Fruit fly (Drosophila melanogaster) whole organism, wandering third instar larva: Measurements from ENCODE around the gene CG42571.

Experiments
- Abd-B ChIP-seq: fragments of >200 bp; optimal IDR thresholded peaks from 2 replicates; lab custom pipeline; 2017; ENCODE audit warnings: missing biosample characterization, missing genetic modification characterization
- CG32264 ChIP-seq: fragments of 200-800 bp; sonication (Bioruptor generic); optimal IDR thresholded peaks from 2 replicates; lab custom pipeline; 2016; ENCODE audit warnings: missing biosample characterization, missing genetic modification characterization
- CrebA ChIP-seq: fragments of 200-800 bp; sonication (Bioruptor generic); optimal IDR thresholded peaks from 2 replicates; lab custom pipeline; 2016; ENCODE audit warnings: missing biosample characterization, mild to moderate bottlenecking, missing genetic modification characterization, borderline replicate concordance
- Dif ChIP-seq: fragments of 200-275, 200-300 bp; sonication (Bioruptor generic); optimal IDR thresholded peaks from 2 replicates; lab custom pipeline; 2018; ENCODE audit warnings: missing biosample characterization, missing genetic modification characterization; ENCODE audit not compliant: partially characterized antibody
- GATAd ChIP-seq: sonication (Bioruptor generic); optimal IDR thresholded peaks from 2 replicates; lab custom pipeline; 2016; ENCODE audit warnings: missing biosample characterization, missing genetic modification characterization
- HLH106 ChIP-seq: fragments of 200-800 bp; optimal IDR thresholded peaks from 3 replicates; lab custom pipeline; 2019; ENCODE audit warnings: missing biosample characterization, mild to moderate bottlenecking, missing genetic modification characterization, moderate library complexity
- Hnf4 ChIP-seq: fragments of 200-800 bp; sonication (Bioruptor generic); optimal IDR thresholded peaks from 2 replicates; lab custom pipeline; 2016; ENCODE audit warnings: missing biosample characterization, mild to moderate bottlenecking, missing genetic modification characterization
- Hr78 ChIP-seq: fragments of >200 bp; optimal IDR thresholded peaks from 2 replicates; lab custom pipeline; 2017; ENCODE audit warnings: missing biosample characterization, missing genetic modification characterization
- Mio ChIP-seq: sonication (Bioruptor generic); optimal IDR thresholded peaks from 2 replicates; lab custom pipeline; 2016; ENCODE audit warnings: missing biosample characterization, missing genetic modification characterization
- Myc ChIP-seq: fragments of >200 bp; optimal IDR thresholded peaks from 2 replicates; lab custom pipeline; 2017
- N ChIP-seq: fragments of >200 bp; optimal IDR thresholded peaks from 2 replicates; lab custom pipeline; 2018; ENCODE audit warnings: missing biosample characterization, missing external identifiers, missing genetic modification characterization
- OdsH ChIP-seq: fragments of 200-800 bp; sonication (Bioruptor generic); optimal IDR thresholded peaks from 2 replicates; lab custom pipeline; 2016; ENCODE audit warnings: missing biosample characterization, mild to moderate bottlenecking, missing genetic modification characterization
- Rel ChIP-seq, 2 experiments: fragments of 200-800 bp; sonication (Bioruptor generic) in 1 of 2; optimal IDR thresholded peaks; 2 replicates in 1 of 2; 3 replicates in 1 of 2; lab custom pipeline; 2016 to 2019; ENCODE audit warnings: mild to moderate bottlenecking in 2 of 2, missing biosample characterization in 2 of 2, missing genetic modification characterization in 2 of 2, moderate library complexity in 1 of 2
- Sp1 ChIP-seq: fragments of 200-800 bp; sonication (Bioruptor generic); optimal IDR thresholded peaks from 3 replicates; lab custom pipeline; 2019; ENCODE audit warnings: missing biosample characterization, mild to moderate bottlenecking, missing genetic modification characterization, moderate library complexity
- Vsx2 ChIP-seq: fragments of 200-300, 225-300 bp; sonication (Bioruptor generic); optimal IDR thresholded peaks from 2 replicates; lab custom pipeline; 2018; ENCODE audit warnings: missing biosample characterization, missing genetic modification characterization; ENCODE audit not compliant: partially characterized antibody
- brk ChIP-seq: fragments of 200-800 bp; sonication (Bioruptor generic); optimal IDR thresholded peaks from 2 replicates; lab custom pipeline; 2016; ENCODE audit warnings: missing biosample characterization, mild to moderate bottlenecking, missing genetic modification characterization
- dl ChIP-seq, 2 experiments: fragments of 175-275, 200-275 bp in 1 of 2; fragments of 200-275 bp in 1 of 2; sonication (Bioruptor generic); optimal IDR thresholded peaks; lab custom pipeline; 2018; ENCODE audit warnings: mild to moderate bottlenecking in 2 of 2, missing biosample characterization in 2 of 2, missing genetic modification characterization in 2 of 2, moderate library complexity in 2 of 2; ENCODE audit not compliant: partially characterized antibody in 2 of 2, insufficient read depth in 1 of 2
- dmrt93B ChIP-seq: fragments of 200-800 bp; sonication (Bioruptor generic); optimal IDR thresholded peaks from 2 replicates; lab custom pipeline; 2018; ENCODE audit warnings: missing biosample characterization, mild to moderate bottlenecking, missing genetic modification characterization
- foxo ChIP-seq, 2 experiments: fragments of 200-800 bp; sonication (Bioruptor generic); optimal IDR thresholded peaks; 2 replicates in 1 of 2; 3 replicates in 1 of 2; lab custom pipeline; 2016 to 2017; ENCODE audit warnings: missing biosample characterization in 2 of 2, missing genetic modification characterization in 2 of 2
- h ChIP-seq: fragments of 200-800 bp; sonication (Bioruptor generic); optimal IDR thresholded peaks from 3 replicates; lab custom pipeline; 2016; ENCODE audit warnings: missing biosample characterization, mild to moderate bottlenecking, missing genetic modification characterization
- jim ChIP-seq: fragments of 175-275, 200-325 bp; sonication (Bioruptor generic); optimal IDR thresholded peaks from 2 replicates; lab custom pipeline; 2016; ENCODE audit warnings: missing biosample characterization, mild to moderate bottlenecking, missing genetic modification characterization
- pan ChIP-seq: fragments of >200 bp; optimal IDR thresholded peaks from 2 replicates; lab custom pipeline; 2017
- psq ChIP-seq: fragments of 200-800 bp; sonication (Bioruptor generic); optimal IDR thresholded peaks from 3 replicates; lab custom pipeline; 2017; ENCODE audit warnings: missing biosample characterization, mild to moderate bottlenecking, missing genetic modification characterization, moderate library complexity
- sage ChIP-seq: fragments of 200-800 bp; sonication (Bioruptor generic); optimal IDR thresholded peaks from 2 replicates; lab custom pipeline; 2016; ENCODE audit warnings: missing biosample characterization, mild to moderate bottlenecking, missing genetic modification characterization
- sv ChIP-seq: fragments of 200-800 bp; sonication (Bioruptor generic); optimal IDR thresholded peaks from 3 replicates; lab custom pipeline; 2016; ENCODE audit warnings: missing biosample characterization, missing genetic modification characterization
- tai ChIP-seq: sonication (Bioruptor generic); optimal IDR thresholded peaks from 2 replicates; lab custom pipeline; 2016; ENCODE audit warnings: missing biosample characterization, missing genetic modification characterization
- usp ChIP-seq: fragments of >200 bp; optimal IDR thresholded peaks from 2 replicates; lab custom pipeline; 2017; ENCODE audit warnings: missing biosample characterization, missing genetic modification characterization
- woc ChIP-seq: sonication (Bioruptor generic); optimal IDR thresholded peaks from 2 replicates; lab custom pipeline; 2016; ENCODE audit warnings: missing biosample characterization, mild to moderate bottlenecking, missing genetic modification characterization

The CG42571 gene

dm6 chr3L:15728195-15728594, 11.9 kb downstream of the CG42571 start, which contains the start of gene comm:
TSS of gene comm (minus strand) at chr3L:15728430.
- peak; percentile 10 for TF ChIP-seq Dif
- no peak for TF ChIP-seq CrebA (GFP tag; lab: Kevin White, UChicago)
- no peak for TF ChIP-seq tai
- no peak for TF ChIP-seq HLH106 (tag; lab: Kevin White, UChicago)
- no peak for TF ChIP-seq woc (GFP tag; lab: Kevin White, UChicago)
- TF ChIP-seq CG32264 (GFP tag; lab: Kevin White, UChicago): no peak
- peak; percentile 28 for TF ChIP-seq h (GFP tag; lab: Kevin White, UChicago)
- TF ChIP-seq brk (GFP tag; lab: Kevin White, UChicago): no peak
- TF ChIP-seq Hr78 (GFP tag; lab: Kevin White, UChicago): no peak
- TF ChIP-seq pan: no peak
- no peak for TF ChIP-seq foxo (GFP tag; optimal IDR thresholded peaks at IDR 0.05; lab: Kevin White, UChicago)
- TF ChIP-seq Abd-B (GFP tag; lab: Kevin White, UChicago): no peak
- TF ChIP-seq sv (GFP tag; lab: Kevin White, UChicago): no peak
- no peak for TF ChIP-seq Mio (GFP tag; lab: Kevin White, UChicago)
- TF ChIP-seq Sp1 (GFP tag; lab: Kevin White, UChicago): peak; percentile 8
- TF ChIP-seq psq (GFP tag; lab: Kevin White, UChicago): no peak
- no peak for TF ChIP-seq Rel (GFP tag; optimal IDR thresholded peaks at IDR 0.05; lab: Kevin White, UChicago)
- peak; percentile 47 for TF ChIP-seq Rel (tag; optimal IDR thresholded peaks at IDR 0.05; lab: Kevin White, UChicago)
- peak; percentile 72 for TF ChIP-seq Vsx2 (GFP tag; lab: Kevin White, UChicago)
- peak; percentile 20 for TF ChIP-seq jim
- TF ChIP-seq dl (GFP tag; optimal IDR thresholded peaks at IDR 0.05; lab: Kevin White, UChicago; ENCODE audit: insufficient read depth in 1 of 2, partially characterized antibody in 2 of 2): peak in 1 of 2 experiments; percentile 2

- TF ChIP-seq CrebA (GFP tag; lab: Kevin White, UChicago): peak; percentile 9
- no peak for TF ChIP-seq Hr78 (GFP tag; lab: Kevin White, UChicago)
- TF ChIP-seq OdsH (GFP tag; lab: Kevin White, UChicago): no peak
- no peak for TF ChIP-seq jim
- peak; percentile 19 for TF ChIP-seq Rel (GFP tag; optimal IDR thresholded peaks at IDR 0.05; lab: Kevin White, UChicago)
- TF ChIP-seq Rel (tag; optimal IDR thresholded peaks at IDR 0.05; lab: Kevin White, UChicago): no peak
- peak; percentile 3 for TF ChIP-seq sage (GFP tag; lab: Kevin White, UChicago)
- TF ChIP-seq GATAd (GFP tag; lab: Kevin White, UChicago): no peak
- no peak for TF ChIP-seq dmrt93B (GFP tag; lab: Kevin White, UChicago)
- TF ChIP-seq Abd-B (GFP tag; lab: Kevin White, UChicago): no peak
- TF ChIP-seq Dif: peak; percentile 88
- TF ChIP-seq dl (GFP tag; optimal IDR thresholded peaks at IDR 0.05; lab: Kevin White, UChicago; ENCODE audit: insufficient read depth in 1 of 2, partially characterized antibody in 2 of 2): peak; percentile 62 to 66
- no peak for TF ChIP-seq N (GFP tag; lab: Kevin White, UChicago)
- peak; percentile 11 for TF ChIP-seq Vsx2 (GFP tag; lab: Kevin White, UChicago)
Measured at dm6 chr3L:15729306-15730006, 13.2 kb downstream of the CG42571 start.

dm6 chr3L:15731832-15732506, 15.7 kb downstream of the CG42571 start:
- TF ChIP-seq h (GFP tag; lab: Kevin White, UChicago) (no peak), HLH106 (tag; lab: Kevin White, UChicago) (no peak), Hr78 (GFP tag; lab: Kevin White, UChicago) (no peak), jim (no peak), Hnf4 (GFP tag; lab: Kevin White, UChicago) (no peak), Abd-B (GFP tag; lab: Kevin White, UChicago) (no peak), Dif (no peak), woc (GFP tag; lab: Kevin White, UChicago) (no peak), Myc (lab: Kevin White, UChicago) (no peak), Mio (GFP tag; lab: Kevin White, UChicago) (no peak), psq (GFP tag; lab: Kevin White, UChicago) (no peak), sage (GFP tag; lab: Kevin White, UChicago) (no peak), usp (GFP tag; lab: Kevin White, UChicago) (no peak), OdsH (GFP tag; lab: Kevin White, UChicago) (no peak)
